Worm (Caenorhabditis elegans): ENCODE results near the gene W02A2.8.

W02A2.8 gene

DNA sequence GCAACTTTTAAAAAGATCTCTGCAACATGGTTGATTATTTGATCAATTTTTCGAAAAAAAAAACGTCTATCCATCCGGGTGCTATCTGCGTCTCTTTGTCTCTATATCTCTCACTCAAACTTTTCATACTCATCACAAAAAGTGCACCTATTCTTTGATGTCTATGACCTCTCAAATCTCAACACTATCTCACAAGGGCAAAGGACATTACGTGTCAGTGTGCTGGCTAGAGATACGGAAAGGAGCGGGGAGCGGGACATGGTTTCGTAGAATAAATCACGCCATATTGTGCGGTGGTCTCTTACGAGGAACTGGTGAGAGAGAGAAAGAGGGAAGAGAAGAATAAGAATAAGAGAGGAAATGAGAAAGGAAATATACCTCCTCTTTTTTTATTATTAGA lies 36.0 kb downstream of the W02A2.8 start:
- TF ChIP-seq hlh-17 (GFP tag; optimal IDR thresholded peaks at IDR 0.05; ENCODE audit: borderline replicate concordance) (no peak), grh-1 (GFP tag; IDR thresholded peaks at IDR 0.05) (peak; percentile 35; the same call in 1 of the 2 replicates), nhr-90 (tag; optimal IDR thresholded peaks at IDR 0.05; ENCODE audit: poor library complexity) (peak; percentile 81), aha-1 (tag; optimal IDR thresholded peaks at IDR 0.05) (peak; percentile 31), elt-2 (tag; optimal IDR thresholded peaks at IDR 0.05) (peak; percentile 94), nhr-85 (tag) (peak; percentile 88), unc-86 (tag; optimal IDR thresholded peaks at IDR 0.05) (peak; percentile 64), dpl-1 (GFP tag; optimal IDR thresholded peaks at IDR 0.05) (peak; percentile 35 to 48 (median 37)), sptf-1 (tag; optimal IDR thresholded peaks at IDR 0.05) (no peak), mef-2 (tag; optimal IDR thresholded peaks at IDR 0.05) (no peak), lin-15B (tag; optimal IDR thresholded peaks at IDR 0.05) (peak; percentile 2), blmp-1 (tag; optimal IDR thresholded peaks at IDR 0.05) (peak; percentile 33), unc-30 (tag; optimal IDR thresholded peaks at IDR 0.05) (no peak), mep-1 (tag; optimal IDR thresholded peaks at IDR 0.05) (peak; percentile 88), efl-1 (optimal IDR thresholded peaks at IDR 0.05) (peak; percentile 58), efl-1 (GFP tag; optimal IDR thresholded peaks at IDR 0.05 in 1 of 2) (peak; percentile 19 to 70), alr-1 (tag; optimal IDR thresholded peaks at IDR 0.05; ENCODE audit: borderline replicate concordance) (no peak), xbp-1 (tag; optimal IDR thresholded peaks at IDR 0.05) (peak; percentile 65), elt-3 (tag; optimal IDR thresholded peaks at IDR 0.05) (peak in 4 of 6 experiments; percentile 49 to 84 (median 70)), nhr-11 (tag; optimal IDR thresholded peaks at IDR 0.05) (peak; percentile 55), ceh-82 (tag; optimal IDR thresholded peaks at IDR 0.05) (peak in 2 of 3 experiments; percentile 44 to 71), egl-27 (tag; optimal IDR thresholded peaks at IDR 0.05) (peak; percentile 31 to 50), swsn-7 (tag; optimal IDR thresholded peaks at IDR 0.05) (peak; percentile 84), ztf-4 (tag; optimal IDR thresholded peaks at IDR 0.05) (peak; percentile 72), mdl-1 (tag; optimal IDR thresholded peaks at IDR 0.05) (peak in 1 of 2 experiments; percentile 63), nhr-20 (tag; optimal IDR thresholded peaks at IDR 0.05) (peak; percentile 93), unc-98 (GFP tag; IDR thresholded peaks at IDR 0.05) (0 out of 2 replicates have a peak, but pooled peaks have one; percentile 18), jun-1 (tag; optimal IDR thresholded peaks at IDR 0.05) (peak; percentile 55), snpc-4 (tag; optimal IDR thresholded peaks at IDR 0.05) (peak; percentile 46), lin-35 (GFP tag; optimal IDR thresholded peaks at IDR 0.05) (peak; percentile 43 to 58), nhr-77 (tag; optimal IDR thresholded peaks at IDR 0.05) (peak; percentile 89), lin-13 (GFP tag; optimal IDR thresholded peaks at IDR 0.05) (peak; percentile 60), nhr-237 (tag; optimal IDR thresholded peaks at IDR 0.05) (peak; percentile 55), lsy-2 (tag; optimal IDR thresholded peaks at IDR 0.05) (peak; percentile 35 to 73), lir-3 (tag; optimal IDR thresholded peaks at IDR 0.05; ENCODE audit: poor library complexity) (no peak), sox-4 (tag; optimal IDR thresholded peaks at IDR 0.05) (no peak), dsc-1 (tag; optimal IDR thresholded peaks at IDR 0.05) (peak; percentile 50), fos-1 (tag; optimal IDR thresholded peaks at IDR 0.05) (peak; percentile 59), nhr-28 (tag; optimal IDR thresholded peaks at IDR 0.05) (no peak), nhr-19 (GFP tag; conservative IDR thresholded peaks at IDR 0.05) (peak; percentile 86), C16A3.4 (tag; optimal IDR thresholded peaks at IDR 0.05) (peak; percentile 6), rnt-1 (tag; optimal IDR thresholded peaks at IDR 0.05) (peak; percentile 84), nhr-71 (tag; optimal IDR thresholded peaks at IDR 0.05) (peak; percentile 96), fkh-10 (GFP tag; optimal IDR thresholded peaks at IDR 0.05) (peak; percentile 18), ztf-11 (tag; optimal IDR thresholded peaks at IDR 0.05) (no peak), fkh-8 (tag; optimal IDR thresholded peaks at IDR 0.05) (peak; percentile 71), ceh-63 (GFP tag; optimal IDR thresholded peaks at IDR 0.05) (no peak), snu-23 (GFP tag; optimal IDR thresholded peaks at IDR 0.05) (peak; percentile 87), sup-37 (GFP tag; optimal IDR thresholded peaks at IDR 0.05) (no peak), tbx-2 (tag; optimal IDR thresholded peaks at IDR 0.05) (peak; percentile 81), unc-62 (GFP tag; optimal IDR thresholded peaks at IDR 0.05) (no peak), nhr-76 (tag; optimal IDR thresholded peaks at IDR 0.05) (no peak), lin-14 (GFP tag; optimal IDR thresholded peaks at IDR 0.05) (peak; percentile 97)

Data from whole organism, L1 larva.